Fruit fly (Drosophila melanogaster): ENCODE data around the gene CG11663.

- no peak for TF ChIP-seq CG14655 (GFP tag; optimal IDR thresholded peaks at IDR 0.05)
- TF ChIP-seq CG17806 (tag; optimal IDR thresholded peaks at IDR 0.05), result no peak
- no peak for TF ChIP-seq CG9948 (tag; optimal IDR thresholded peaks at IDR 0.05)
- TF ChIP-seq Pif1A (GFP tag; optimal IDR thresholded peaks at IDR 0.05), result no peak
- TF ChIP-seq CG12605 (GFP tag; IDR thresholded peaks at IDR 0.05), result no peak
- no peak for TF ChIP-seq Pif1B (GFP tag; optimal IDR thresholded peaks at IDR 0.05)
- TF ChIP-seq gl (tag; optimal IDR thresholded peaks at IDR 0.05), result no peak
- no peak for TF ChIP-seq CG13204 (GFP tag; optimal IDR thresholded peaks at IDR 0.05)
- no peak for TF ChIP-seq CG15710 (tag; optimal IDR thresholded peaks at IDR 0.05)
- no peak for TF ChIP-seq fd96Ca (GFP tag; IDR thresholded peaks at IDR 0.05)
- TF ChIP-seq D1 (tag; optimal IDR thresholded peaks at IDR 0.05), result no peak
These were observed 32.0 kb upstream of the CG11663 start, which contains the start of gene CG14634 for dm6 chrX:862308-862707.
